Fruit fly (Drosophila melanogaster): ENCODE measurements around the gene fws.

The fws gene

DNA sequence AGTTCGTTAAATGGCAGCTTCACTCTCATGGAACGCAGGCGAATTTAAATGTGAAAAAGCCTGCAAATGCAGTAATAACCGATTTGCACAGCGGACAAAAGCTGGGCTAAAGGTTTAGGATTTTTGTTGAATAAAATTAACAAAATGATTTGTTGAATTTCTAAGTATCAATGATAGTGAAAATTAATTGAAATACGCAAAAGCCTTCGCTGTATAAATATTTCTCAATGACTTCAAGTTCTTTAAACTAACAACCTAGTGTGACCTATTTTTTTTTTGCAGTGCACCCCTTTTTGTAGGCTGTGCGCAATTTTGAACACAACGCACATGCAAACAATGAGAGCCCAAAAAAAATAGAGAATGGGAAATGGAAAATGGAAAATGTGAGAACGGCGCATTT lies 13.9 kb downstream of the fws start:
- no peak for TF ChIP-seq Hr83 (GFP tag; optimal IDR thresholded peaks at IDR 0.05; ENCODE audit: poor library complexity, severe bottlenecking)
- TF ChIP-seq dmrt93B (GFP tag; optimal IDR thresholded peaks at IDR 0.05) = no peak
- TF ChIP-seq Abd-B (GFP tag; optimal IDR thresholded peaks at IDR 0.05) = no peak
- TF ChIP-seq h (GFP tag; optimal IDR thresholded peaks at IDR 0.05) = no peak
- TF ChIP-seq rgr (GFP tag; optimal IDR thresholded peaks at IDR 0.05) = peak; percentile 1
- peak in 1 of 2 experiments; percentile 28 for TF ChIP-seq foxo (GFP tag; optimal IDR thresholded peaks at IDR 0.05)
- peak; percentile 28 for TF ChIP-seq fru (GFP tag; optimal IDR thresholded peaks at IDR 0.05)

DNA sequence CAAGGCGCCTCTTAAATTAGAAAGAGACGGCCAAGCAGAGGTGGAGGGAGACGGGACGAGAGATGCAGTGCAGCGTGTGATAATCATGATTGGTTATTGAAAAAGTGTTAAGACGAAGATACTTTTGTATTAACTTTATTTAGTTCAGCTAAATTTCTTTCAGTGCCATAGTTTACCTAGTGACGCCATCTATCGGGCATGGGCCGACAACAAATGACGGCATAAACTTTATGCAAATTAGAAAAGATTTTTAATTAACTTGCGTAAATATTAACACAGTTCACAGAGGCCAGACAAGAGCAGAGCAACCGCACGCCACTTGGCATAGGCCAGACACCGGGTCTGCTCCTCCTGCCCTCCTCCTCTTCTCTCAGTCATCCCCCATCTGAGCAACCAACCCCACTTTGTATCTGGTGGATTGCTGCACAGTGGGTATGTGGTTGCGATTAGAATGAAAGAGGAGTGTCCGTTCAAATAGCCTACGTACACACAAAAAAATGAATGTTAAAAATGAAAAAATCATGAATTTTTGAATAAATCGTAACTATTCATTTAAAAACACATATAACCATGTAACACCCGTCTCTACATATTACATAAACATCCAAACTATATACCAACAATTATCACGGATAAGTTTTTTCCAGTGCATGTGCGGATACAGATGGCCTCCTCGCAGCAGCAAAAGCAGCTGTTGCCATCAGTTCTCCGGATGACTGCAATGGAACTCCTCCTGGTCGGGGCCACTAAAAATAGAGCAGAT lies 14.7 kb downstream of the fws start:
- TF ChIP-seq Hnf4 (GFP tag; optimal IDR thresholded peaks at IDR 0.05) (peak; percentile 39), CrebA (GFP tag; optimal IDR thresholded peaks at IDR 0.05; ENCODE audit: borderline replicate concordance) (no peak), N (GFP tag; optimal IDR thresholded peaks at IDR 0.05) (no peak), psq (GFP tag; optimal IDR thresholded peaks at IDR 0.05) (peak; percentile 19), fru (GFP tag; optimal IDR thresholded peaks at IDR 0.05) (peak; percentile 54), br (GFP tag; optimal IDR thresholded peaks at IDR 0.05) (peak; percentile 3), woc (GFP tag; optimal IDR thresholded peaks at IDR 0.05) (peak; percentile 11), usp (GFP tag; optimal IDR thresholded peaks at IDR 0.05) (no peak), HLH106 (tag; optimal IDR thresholded peaks at IDR 0.05) (peak; percentile 29), rgr (GFP tag; optimal IDR thresholded peaks at IDR 0.05) (peak; percentile 53), Vsx2 (GFP tag; optimal IDR thresholded peaks at IDR 0.05; ENCODE audit: partially characterized antibody) (no peak), h (GFP tag; optimal IDR thresholded peaks at IDR 0.05) (peak; percentile 46), ey (GFP tag; optimal IDR thresholded peaks at IDR 0.05) (peak; percentile 57), OdsH (GFP tag; optimal IDR thresholded peaks at IDR 0.05) (peak; percentile 47), CG32264 (GFP tag; optimal IDR thresholded peaks at IDR 0.05) (no peak), foxo (GFP tag; optimal IDR thresholded peaks at IDR 0.05) (peak in 1 of 2 experiments; percentile 53), sv (GFP tag; optimal IDR thresholded peaks at IDR 0.05) (peak; percentile 66), brk (GFP tag; optimal IDR thresholded peaks at IDR 0.05) (no peak)

DNA sequence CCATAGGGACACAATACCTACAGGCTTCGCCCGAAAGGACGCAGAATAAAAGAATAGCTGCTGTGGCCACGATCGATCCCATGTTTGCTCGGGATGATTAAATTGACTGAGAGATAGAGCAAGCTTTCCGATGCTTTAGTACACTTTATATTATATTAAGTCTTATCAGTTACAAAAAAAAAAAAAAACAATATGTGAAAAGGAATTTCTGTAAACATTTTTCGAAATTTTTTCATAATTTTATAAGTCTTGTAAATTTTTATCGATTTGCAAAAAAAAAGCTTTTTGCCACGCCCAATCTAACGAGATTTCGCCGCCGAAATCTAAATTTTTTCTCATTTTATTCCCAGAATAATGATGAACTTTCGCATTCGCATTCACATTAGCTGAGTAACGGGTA lies 22.9 kb downstream of the fws start, which contains the start of gene CG18563:
Gene CG18563 (minus strand): TSS at position 101 of the 400 bp plus-strand sequence.
- TF ChIP-seq dsf (GFP tag; optimal IDR thresholded peaks at IDR 0.05; ENCODE audit: borderline replicate concordance) (no peak), sv (GFP tag; optimal IDR thresholded peaks at IDR 0.05) (no peak), lola (GFP tag; optimal IDR thresholded peaks at IDR 0.05) (no peak), GATAd (GFP tag; optimal IDR thresholded peaks at IDR 0.05) (no peak), h (GFP tag; optimal IDR thresholded peaks at IDR 0.05) (no peak), fru (GFP tag; optimal IDR thresholded peaks at IDR 0.05) (no peak), CG9705 (GFP tag; optimal IDR thresholded peaks at IDR 0.05) (no peak), usp (GFP tag; optimal IDR thresholded peaks at IDR 0.05) (no peak), ey (GFP tag; optimal IDR thresholded peaks at IDR 0.05) (no peak), tai (GFP tag; optimal IDR thresholded peaks at IDR 0.05) (no peak), Jra (GFP tag; optimal IDR thresholded peaks at IDR 0.05) (no peak), Vsx2 (GFP tag; optimal IDR thresholded peaks at IDR 0.05; ENCODE audit: partially characterized antibody) (no peak), Hr78 (GFP tag; optimal IDR thresholded peaks at IDR 0.05) (no peak), HLH106 (tag; optimal IDR thresholded peaks at IDR 0.05) (no peak), Hr83 (GFP tag; optimal IDR thresholded peaks at IDR 0.05; ENCODE audit: poor library complexity, severe bottlenecking) (no peak), Hnf4 (GFP tag; optimal IDR thresholded peaks at IDR 0.05) (no peak), dmrt93B (GFP tag; optimal IDR thresholded peaks at IDR 0.05) (no peak), sage (GFP tag; optimal IDR thresholded peaks at IDR 0.05) (no peak)

DNA sequence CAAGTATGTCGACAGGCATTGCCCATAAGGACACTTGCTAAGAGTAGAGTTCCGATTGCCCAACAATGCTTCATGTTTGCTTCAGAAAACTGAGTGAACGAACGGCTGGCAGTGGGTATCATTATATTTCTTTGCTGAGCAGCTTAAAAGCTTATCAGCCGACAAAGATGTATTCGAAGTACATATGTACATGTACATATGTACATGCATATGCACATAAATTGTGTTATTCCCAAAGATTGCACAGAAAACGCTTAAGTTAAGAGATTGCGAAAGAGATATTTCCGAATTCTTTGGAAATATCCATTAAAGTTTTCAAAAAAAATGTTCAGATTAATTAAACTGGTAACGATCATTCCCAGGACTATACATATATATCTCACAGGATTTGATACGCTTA lies 25.0 kb downstream of the fws start, which contains the start of gene SPH93:
Gene SPH93 (minus strand): TSS at position 101 of the 400 bp plus-strand sequence.
- no peak for TF ChIP-seq Rel (GFP tag; optimal IDR thresholded peaks at IDR 0.05)
- peak; percentile 89 for TF ChIP-seq Rel (tag; optimal IDR thresholded peaks at IDR 0.05)
- no peak for TF ChIP-seq br (GFP tag; optimal IDR thresholded peaks at IDR 0.05)

DNA sequence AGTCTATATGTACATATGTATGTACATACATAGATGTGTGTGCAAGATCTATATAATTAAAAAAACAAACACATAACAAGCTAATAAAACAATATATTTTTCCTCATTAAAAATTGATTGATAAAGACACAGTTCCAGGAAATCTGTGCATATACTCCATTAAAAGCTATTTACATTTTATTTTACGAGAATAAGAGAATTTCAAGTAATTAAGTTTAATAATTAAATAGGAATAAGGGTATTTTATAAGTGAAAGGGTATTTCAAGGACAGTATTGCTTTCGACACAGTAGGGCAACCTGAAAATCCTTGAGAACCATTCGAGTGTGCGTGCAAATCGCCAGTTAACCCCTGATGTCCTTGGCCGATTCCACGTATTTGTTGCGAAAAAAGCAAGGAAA lies 28.2 kb downstream of the fws start, which contains the start of gene CG5050:
Gene CG5050 (plus strand): TSS at position 301 of the 400 bp plus-strand sequence.
- TF ChIP-seq dsf (GFP tag; optimal IDR thresholded peaks at IDR 0.05; ENCODE audit: borderline replicate concordance) (no peak), brk (GFP tag; optimal IDR thresholded peaks at IDR 0.05) (no peak), sage (GFP tag; optimal IDR thresholded peaks at IDR 0.05) (no peak), N (GFP tag; optimal IDR thresholded peaks at IDR 0.05) (no peak), jim (GFP tag; optimal IDR thresholded peaks at IDR 0.05) (no peak), lola (GFP tag; optimal IDR thresholded peaks at IDR 0.05) (no peak), Dif (GFP tag; optimal IDR thresholded peaks at IDR 0.05; ENCODE audit: partially characterized antibody) (no peak), dmrt93B (GFP tag; optimal IDR thresholded peaks at IDR 0.05) (no peak), pan (optimal IDR thresholded peaks at IDR 0.05) (no peak), Hr83 (GFP tag; optimal IDR thresholded peaks at IDR 0.05; ENCODE audit: poor library complexity, severe bottlenecking) (no peak)

Measured in whole organism, wandering third instar larva.